Worm (Caenorhabditis elegans) whole organism, late embryonic: ENCODE measurements around the gene abi-1.

Experiments
- C08G9.2 ChIP-seq: sonication (generic microtip); optimal IDR thresholded peaks from 2 replicates; lab custom pipeline; 2016; ENCODE audit warnings: mild to moderate bottlenecking, missing genetic modification characterization, moderate library complexity, missing compliant biosample characterization
- K02D7.2 ChIP-seq: sonication (generic microtip); optimal IDR thresholded peaks from 2 replicates; lab custom pipeline; 2017; ENCODE audit warnings: mild to moderate bottlenecking, missing genetic modification characterization, missing compliant biosample characterization
- Y22D7AL.16 ChIP-seq: sonication (generic microtip); optimal IDR thresholded peaks from 2 replicates; lab custom pipeline; 2016; ENCODE audit warnings: missing genetic modification characterization, missing compliant biosample characterization
- ahr-1 ChIP-seq: sonication (generic microtip); optimal IDR thresholded peaks from 2 replicates; lab custom pipeline; 2016; ENCODE audit warnings: missing genetic modification characterization, missing compliant biosample characterization
- ama-1 ChIP-seq: fragments of 150-350 bp; optimal IDR thresholded peaks from 2 replicates; lab custom pipeline; 2014
- ceh-14 ChIP-seq: sonication (generic microtip); optimal IDR thresholded peaks from 2 replicates; lab custom pipeline; 2016; ENCODE audit warnings: missing genotype, missing genetic modification characterization, missing compliant biosample characterization
- ceh-2 ChIP-seq: sonication (generic microtip); optimal IDR thresholded peaks from 2 replicates; lab custom pipeline; 2016; ENCODE audit warnings: missing genotype, missing genetic modification characterization, missing compliant biosample characterization
- ceh-22 ChIP-seq: sonication (generic microtip); optimal IDR thresholded peaks from 2 replicates; lab custom pipeline; 2017; ENCODE audit warnings: missing biosample characterization, missing genetic modification characterization
- ceh-30 ChIP-seq: fragments of 150-350 bp; optimal IDR thresholded peaks from 2 replicates; lab custom pipeline; 2014; ENCODE audit warnings: missing biosample characterization, missing genetic modification characterization
- ceh-34 ChIP-seq: sonication (generic microtip); optimal IDR thresholded peaks from 2 replicates; lab custom pipeline; 2016; ENCODE audit warnings: mild to moderate bottlenecking, missing genetic modification characterization, missing compliant biosample characterization
- ceh-45 ChIP-seq: fragments of 200-800 bp; sonication (Bioruptor generic); IDR thresholded peaks from 2 replicates; pipeline ENCODE4 v1.3.6; 2022; ENCODE audit warnings: missing genetic modification reagents, missing genetic modification characterization, missing compliant biosample characterization
- ceh-48 ChIP-seq: sonication (generic microtip); optimal IDR thresholded peaks from 2 replicates; lab custom pipeline; 2016; ENCODE audit warnings: missing genetic modification characterization, inconsistent platforms, missing compliant biosample characterization
- ceh-6 ChIP-seq: fragments of 200-800 bp; sonication (Bioruptor generic); optimal IDR thresholded peaks from 2 replicates; lab custom pipeline; 2018; ENCODE audit warnings: mild to moderate bottlenecking, missing genetic modification characterization, missing compliant biosample characterization
- dve-1 ChIP-seq: sonication (generic microtip); optimal IDR thresholded peaks from 2 replicates; lab custom pipeline; 2017; ENCODE audit warnings: antibody characterized with exemption, mild to moderate bottlenecking, missing genetic modification characterization, missing compliant biosample characterization
- elt-2 ChIP-seq: sonication (generic microtip); optimal IDR thresholded peaks from 2 replicates; lab custom pipeline; 2016; ENCODE audit warnings: missing genetic modification reagents, missing genetic modification characterization, missing compliant biosample characterization
- ets-4 ChIP-seq: sonication (generic microtip); optimal IDR thresholded peaks from 2 replicates; lab custom pipeline; 2016; ENCODE audit warnings: missing genetic modification characterization, missing compliant biosample characterization
- eyg-1 ChIP-seq: sonication (generic microtip); optimal IDR thresholded peaks from 2 replicates; lab custom pipeline; 2016; ENCODE audit warnings: missing genotype, missing genetic modification characterization, missing compliant biosample characterization
- fax-1 ChIP-seq: sonication (generic microtip); optimal IDR thresholded peaks from 2 replicates; lab custom pipeline; 2016; ENCODE audit warnings: missing genotype, missing genetic modification characterization, missing compliant biosample characterization
- fkh-6 ChIP-seq: sonication (generic microtip); optimal IDR thresholded peaks from 2 replicates; lab custom pipeline; 2016; ENCODE audit warnings: missing genetic modification characterization, missing compliant biosample characterization
- hlh-15 ChIP-seq: sonication (generic microtip); optimal IDR thresholded peaks from 2 replicates; lab custom pipeline; 2016; ENCODE audit warnings: missing genetic modification characterization, missing compliant biosample characterization
- hlh-30 ChIP-seq: sonication (generic microtip); optimal IDR thresholded peaks from 2 replicates; lab custom pipeline; 2017; ENCODE audit warnings: antibody characterized with exemption, missing genetic modification characterization, missing compliant biosample characterization; ENCODE audit not compliant: insufficient read depth
- lim-6 ChIP-seq: sonication (generic microtip); optimal IDR thresholded peaks from 2 replicates; lab custom pipeline; 2016; ENCODE audit warnings: missing genetic modification characterization, missing compliant biosample characterization
- nhr-232 ChIP-seq: sonication (generic microtip); optimal IDR thresholded peaks from 2 replicates; lab custom pipeline; 2016; ENCODE audit warnings: missing genetic modification characterization, missing compliant biosample characterization
- npax-4 ChIP-seq: sonication (generic microtip); optimal IDR thresholded peaks from 2 replicates; lab custom pipeline; 2016; ENCODE audit warnings: missing genetic modification characterization, missing compliant biosample characterization
- odd-2 ChIP-seq: sonication (generic microtip); optimal IDR thresholded peaks from 2 replicates; lab custom pipeline; 2017; ENCODE audit warnings: antibody characterized with exemption, mild to moderate bottlenecking, missing genetic modification characterization, missing compliant biosample characterization
- pag-3 ChIP-seq: sonication (generic microtip); optimal IDR thresholded peaks from 2 replicates; lab custom pipeline; 2016; ENCODE audit warnings: missing compliant biosample characterization, missing genetic modification characterization, borderline replicate concordance
- pax-1 ChIP-seq: fragments of 150-350 bp; optimal IDR thresholded peaks from 2 replicates; lab custom pipeline; 2014; ENCODE audit warnings: missing biosample characterization, missing genetic modification characterization
- sox-4 ChIP-seq: sonication (generic microtip); optimal IDR thresholded peaks from 2 replicates; lab custom pipeline; 2017; ENCODE audit warnings: mild to moderate bottlenecking, missing genetic modification characterization, inconsistent platforms, missing compliant biosample characterization
- tbx-7 ChIP-seq: sonication (generic microtip); optimal IDR thresholded peaks from 2 replicates; lab custom pipeline; 2016; ENCODE audit warnings: missing genotype, missing genetic modification characterization, missing compliant biosample characterization
- ttx-3 ChIP-seq: sonication (generic microtip); optimal IDR thresholded peaks from 2 replicates; lab custom pipeline; 2016; ENCODE audit warnings: missing genetic modification reagents, missing genetic modification characterization, missing compliant biosample characterization
- unc-3 ChIP-seq, 2 experiments: fragments of 200-800 bp in 1 of 2; sonication (Bioruptor generic) in 1 of 2; sonication (generic microtip) in 1 of 2; conservative IDR thresholded peaks in 1 of 2; optimal IDR thresholded peaks in 1 of 2; 2 replicates each; pipeline versions ENCODE4 v1.3.6 to Lab custom; 2016 to 2022; ENCODE audit warnings: missing compliant biosample characterization in 2 of 2, missing genetic modification characterization in 2 of 2, missing genetic modification reagents in 1 of 2
- unc-55 ChIP-seq: sonication (generic microtip); optimal IDR thresholded peaks from 2 replicates; lab custom pipeline; 2017; ENCODE audit warnings: missing biosample characterization, missing genetic modification reagents, missing genetic modification characterization
- unc-86 ChIP-seq: sonication (generic microtip); optimal IDR thresholded peaks from 2 replicates; lab custom pipeline; 2016; ENCODE audit warnings: missing genetic modification characterization, missing compliant biosample characterization
- zip-5 ChIP-seq: sonication (generic microtip); optimal IDR thresholded peaks from 2 replicates; lab custom pipeline; 2016; ENCODE audit warnings: missing genetic modification characterization, missing compliant biosample characterization

abi-1 gene

DNA sequence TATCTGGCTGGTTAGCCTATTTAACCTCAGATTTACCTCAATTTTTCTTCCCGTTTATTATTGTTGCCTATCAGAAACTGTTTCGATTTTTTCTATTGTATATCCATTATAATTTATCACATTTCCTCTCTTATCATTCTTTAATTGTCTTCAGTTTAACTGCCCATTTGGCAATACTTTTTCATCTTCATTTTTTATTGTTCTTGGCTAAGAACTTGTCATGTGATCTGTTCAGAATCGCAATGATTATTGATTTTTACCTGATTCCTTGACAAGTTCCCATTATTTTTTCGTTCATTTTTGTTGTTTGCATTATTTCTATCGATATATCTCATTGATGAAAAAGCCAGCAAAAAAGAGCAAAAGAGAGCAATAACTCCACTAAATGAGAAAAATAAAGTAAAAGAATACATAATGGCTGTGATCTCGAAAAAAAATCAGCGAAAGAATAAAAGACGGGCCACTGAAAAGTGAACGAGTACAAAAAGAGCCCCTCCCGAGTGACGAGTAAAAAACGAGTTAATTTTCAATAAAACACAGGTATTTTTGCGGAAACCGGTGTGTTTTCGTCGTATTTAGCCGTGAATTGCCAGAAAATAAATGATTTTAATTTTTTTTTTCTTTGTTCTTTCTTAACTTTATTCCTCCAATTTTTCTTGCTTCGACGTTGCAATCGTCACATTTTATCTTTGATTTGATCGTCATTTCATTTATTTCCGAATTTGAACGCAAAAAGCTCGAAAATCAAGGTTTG lies 21.9 kb upstream of the abi-1 start, which contains the start of gene arf-1:
arf-1 (plus strand) TSS at position 657 of the 754 bp plus-strand sequence.
- no peak for TF ChIP-seq sox-4
- TF ChIP-seq nhr-232 (tag; lab: Kevin White, UChicago) = no peak
- TF ChIP-seq ceh-2 (tag; lab: Kevin White, UChicago) = no peak
- no peak for TF ChIP-seq tbx-7 (tag; lab: Kevin White, UChicago)
- TF ChIP-seq ceh-30 (tag; lab: Kevin White, UChicago) = no peak
- TF ChIP-seq dve-1 (tag; lab: Kevin White, UChicago) = no peak

DNA sequence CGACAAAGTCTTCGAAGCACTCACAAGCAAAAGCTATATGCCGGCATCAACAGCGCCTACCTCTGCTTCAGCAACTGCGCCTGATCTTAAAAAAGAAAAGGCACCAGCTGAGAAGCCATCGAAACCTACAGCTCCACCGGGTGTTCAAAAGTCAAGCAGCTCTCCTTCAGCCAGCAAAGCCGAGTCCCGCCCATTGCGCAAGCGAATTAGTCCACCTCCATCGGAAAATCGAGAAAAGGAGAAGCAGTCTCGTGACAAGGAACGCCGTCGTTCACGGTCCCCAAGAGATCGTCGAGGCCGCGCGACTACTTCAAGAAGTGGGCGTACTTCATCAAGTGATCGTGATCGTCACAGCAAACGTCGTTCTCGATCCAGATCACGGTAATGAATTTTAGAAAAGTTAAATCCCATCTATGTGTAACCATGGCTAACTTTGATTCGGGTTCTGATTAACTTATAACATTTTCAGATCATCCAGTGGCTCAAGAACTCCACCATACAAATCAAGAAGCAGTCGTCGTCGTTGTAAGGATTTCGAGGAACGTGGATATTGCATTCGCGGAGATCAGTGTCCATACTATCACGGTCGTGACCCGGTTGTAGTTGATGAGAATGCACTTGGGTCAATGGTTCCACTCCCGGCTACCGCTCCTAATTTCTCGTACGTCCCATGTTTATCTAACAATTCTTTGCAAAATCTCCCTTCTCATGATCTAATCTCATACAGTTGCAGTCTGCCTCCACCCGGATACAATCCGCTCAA lies 19.5 kb upstream of the abi-1 start:
- TF ChIP-seq fax-1 (tag; lab: Kevin White, UChicago) (no peak), sox-4 (no peak), hlh-15 (tag; lab: Kevin White, UChicago) (no peak), odd-2 (tag; lab: Kevin White, UChicago) (no peak), ceh-22 (tag; lab: Kevin White, UChicago) (no peak), ahr-1 (tag; lab: Kevin White, UChicago) (no peak), zip-5 (tag; lab: Kevin White, UChicago) (no peak), ceh-48 (no peak), elt-2 (no peak), unc-55 (no peak), K02D7.2 (tag; lab: Kevin White, UChicago) (no peak), ttx-3 (no peak), pag-3 (tag; lab: Kevin White, UChicago) (no peak), hlh-30 (tag; lab: Kevin White, UChicago) (no peak), ceh-34 (tag; lab: Kevin White, UChicago) (no peak), dve-1 (tag; lab: Kevin White, UChicago) (no peak), fkh-6 (tag; lab: Kevin White, UChicago) (no peak), ceh-45 (GFP tag; lab: Robert Waterston, UW) (no peak)

- TF ChIP-seq ceh-6 (GFP tag; lab: Kevin White, UChicago) = no peak
- TF ChIP-seq eyg-1 (tag; lab: Kevin White, UChicago) = no peak
- no peak for TF ChIP-seq Y22D7AL.16 (tag; lab: Kevin White, UChicago)
- TF ChIP-seq nhr-232 (tag; lab: Kevin White, UChicago) = no peak
- TF ChIP-seq unc-86 (tag; lab: Kevin White, UChicago) = no peak
- TF ChIP-seq lim-6 = no peak
- no peak for TF ChIP-seq ets-4 (tag; lab: Kevin White, UChicago)
- TF ChIP-seq ahr-1 (tag; lab: Kevin White, UChicago) = no peak
- TF ChIP-seq npax-4 (tag; lab: Kevin White, UChicago) = no peak
- TF ChIP-seq ama-1 (lab: Kevin White, UChicago) = no peak
- no peak for TF ChIP-seq pax-1 (tag; lab: Kevin White, UChicago)
- no peak for TF ChIP-seq fkh-6 (tag; lab: Kevin White, UChicago)
- no peak for TF ChIP-seq ceh-14 (tag; lab: Kevin White, UChicago)
- TF ChIP-seq C08G9.2 (tag; lab: Kevin White, UChicago) = no peak
- TF ChIP-seq unc-3 (GFP tag; conservative IDR thresholded peaks at IDR 0.05; lab: Robert Waterston, UW) = no peak
- no peak for TF ChIP-seq unc-3 (tag; optimal IDR thresholded peaks at IDR 0.05; lab: Kevin White, UChicago)
- no peak for TF ChIP-seq ceh-45 (GFP tag; lab: Robert Waterston, UW)
- TF ChIP-seq dve-1 (tag; lab: Kevin White, UChicago) = no peak
Observed at ce11 chrIII:5711242-5711641, 18.7 kb upstream of the abi-1 start, which contains the start of gene rbm-26. Gene rbm-26 (plus strand): TSS chrIII:5711542.
